Worm (Caenorhabditis elegans) whole organism, L4 larva: ENCODE results near the gene col-156.

Source experiments
- F10B5.3 ChIP-seq: sonication (generic microtip); optimal IDR thresholded peaks from 2 replicates; lab custom pipeline; 2016; ENCODE audit warnings: mild to moderate bottlenecking, missing genetic modification characterization, missing compliant biosample characterization
- F44E2.7 ChIP-seq: fragments of 200-800 bp; sonication (Bioruptor generic); IDR thresholded peaks from 2 replicates; pipeline ENCODE4 v2.1.2; 2022; ENCODE audit warnings: missing genetic modification characterization, missing compliant biosample characterization
- Y105C5A.15 ChIP-seq: fragments of 200-800 bp; sonication (Bioruptor generic); IDR thresholded peaks from 2 replicates; pipeline ENCODE4 v1.3.6; 2022; ENCODE audit warnings: missing genetic modification characterization, missing compliant biosample characterization
- ZK546.5 ChIP-seq, 2 experiments: sonication (generic microtip); optimal IDR thresholded peaks; 2 replicates each; lab custom pipeline; 2017; ENCODE audit warnings: missing biosample characterization in 2 of 2, missing genetic modification characterization in 2 of 2
- ama-1 ChIP-seq: fragments of 150-350 bp; optimal IDR thresholded peaks from 2 replicates; lab custom pipeline; 2014; ENCODE audit warnings: inconsistent platforms, mixed read lengths
- ceh-82 ChIP-seq: sonication (generic microtip); optimal IDR thresholded peaks from 2 replicates; lab custom pipeline; 2017; ENCODE audit warnings: missing biosample characterization, missing genetic modification characterization
- dve-1 ChIP-seq: sonication (generic microtip); optimal IDR thresholded peaks from 2 replicates; lab custom pipeline; 2017; ENCODE audit warnings: antibody characterized with exemption, mild to moderate bottlenecking, missing genetic modification characterization, missing compliant biosample characterization; ENCODE audit not compliant: insufficient read depth
- fkh-10 ChIP-seq: fragments of 150-350 bp; optimal IDR thresholded peaks from 2 replicates; lab custom pipeline; 2014; ENCODE audit warnings: missing biosample characterization, missing genetic modification reagents, missing genetic modification characterization
- hlh-11 ChIP-seq: fragments of 200-800 bp; sonication (Bioruptor generic); optimal IDR thresholded peaks from 2 replicates; lab custom pipeline; 2018; ENCODE audit warnings: mild to moderate bottlenecking, missing genetic modification characterization, missing compliant biosample characterization
- nhr-25 ChIP-seq: sonication (generic microtip); optimal IDR thresholded peaks from 2 replicates; lab custom pipeline; 2017; ENCODE audit warnings: missing genetic modification characterization, mild to moderate bottlenecking, missing compliant biosample characterization, antibody characterized with exemption, moderate library complexity, borderline replicate concordance; ENCODE audit not compliant: insufficient read depth
- skn-1 ChIP-seq: fragments of 150-350 bp; optimal IDR thresholded peaks from 2 replicates; lab custom pipeline; 2014; ENCODE audit warnings: missing biosample characterization, missing genetic modification characterization
- tag-97 ChIP-seq: fragments of 200-800 bp; sonication (Bioruptor generic); IDR thresholded peaks from 2 replicates; pipeline ENCODE4 v1.3.6; 2022; ENCODE audit warnings: missing genetic modification characterization, missing compliant biosample characterization
- tra-1 ChIP-seq: fragments of 200-800 bp; sonication (Bioruptor generic); IDR thresholded peaks from 2 replicates; pipeline ENCODE4 v1.3.6; 2022; ENCODE audit warnings: missing genetic modification reagents, missing genetic modification characterization, missing compliant biosample characterization
- unc-62 ChIP-seq, 3 experiments: fragments of 150-350 bp in 1 of 3; sonication (generic microtip); optimal IDR thresholded peaks in 2 of 3; peaks in 1 of 3; 1 replicate in 1 of 3; 2 replicates in 2 of 3; lab custom pipeline; 2014 to 2017; ENCODE audit warnings: missing biosample characterization in 3 of 3, missing genetic modification characterization in 3 of 3, missing genetic modification reagents in 3 of 3, missing genotype in 1 of 3

DNA sequence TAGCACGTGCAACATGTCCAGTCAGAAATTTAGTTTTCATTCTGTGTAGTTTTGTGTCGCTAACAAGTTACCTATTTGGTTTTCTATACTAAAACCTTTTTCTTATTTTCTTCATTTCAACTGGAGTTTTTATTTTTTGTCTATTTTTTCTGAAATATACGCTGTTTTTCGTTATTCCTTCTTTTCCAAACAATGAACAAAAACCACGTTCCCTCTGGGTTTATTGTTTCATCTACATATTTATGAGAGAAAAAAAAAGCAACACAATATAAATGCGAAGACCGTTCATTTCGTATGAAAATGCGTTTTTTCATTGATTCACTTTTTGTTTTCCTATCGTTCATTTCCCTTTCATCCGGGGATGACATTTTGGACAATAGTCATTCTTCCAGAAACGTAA, 29.2 kb upstream of the col-156 start, which contains the start of gene T11F9.22:
- no peak for TF ChIP-seq hlh-11 (tag; lab: Kevin White, UChicago)
- TF ChIP-seq unc-62 (GFP tag; optimal IDR thresholded peaks at IDR 0.05 in 1 of 2; lab: Kevin White, UChicago), result no peak
- TF ChIP-seq unc-62 (tag; optimal IDR thresholded peaks at IDR 0.05; lab: Kevin White, UChicago), result no peak
- no peak for TF ChIP-seq F44E2.7 (GFP tag; lab: Robert Waterston, UW)
- TF ChIP-seq fkh-10 (GFP tag; lab: Kevin White, UChicago), result no peak
- no peak for TF ChIP-seq tra-1
- TF ChIP-seq F10B5.3 (tag; lab: Kevin White, UChicago), result no peak
- TF ChIP-seq ama-1, result no peak
- no peak for TF ChIP-seq Y105C5A.15 (GFP tag; lab: Robert Waterston, UW)
- no peak for TF ChIP-seq tag-97 (GFP tag; lab: Robert Waterston, UW)
- TF ChIP-seq ZK546.5 (tag; optimal IDR thresholded peaks at IDR 0.05; lab: Kevin White, UChicago), result no peak
- no peak for TF ChIP-seq ceh-82 (tag; lab: Kevin White, UChicago)
- TF ChIP-seq skn-1, result no peak
- TF ChIP-seq dve-1, result no peak
- TF ChIP-seq nhr-25 (tag; lab: Kevin White, UChicago), result no peak
